Fruit fly (Drosophila melanogaster) whole organism, pupa: ENCODE results near the gene fid.

Experiments used
- CG4496 ChIP-seq: fragments of 200-800 bp; sonication (Bioruptor generic); IDR thresholded peaks from 3 replicates; pipeline ENCODE4 v1.3.6; 2022; ENCODE audit warnings: missing biosample characterization, missing genetic modification characterization
- CG8159 ChIP-seq: fragments of 200-800 bp; sonication (Bioruptor generic); optimal IDR thresholded peaks from 3 replicates; lab custom pipeline; 2018; ENCODE audit warnings: missing biosample characterization, mild to moderate bottlenecking, missing genetic modification characterization, moderate library complexity
- CG8301 ChIP-seq: fragments of 200-800 bp; sonication (Bioruptor generic); optimal IDR thresholded peaks from 2 replicates; lab custom pipeline; 2018; ENCODE audit warnings: missing biosample characterization, mild to moderate bottlenecking, missing genetic modification characterization
- D1 ChIP-seq: fragments of 200-800 bp; sonication (Bioruptor generic); optimal IDR thresholded peaks from 2 replicates; lab custom pipeline; 2018; ENCODE audit warnings: missing biosample characterization, mild to moderate bottlenecking, missing genetic modification characterization, moderate library complexity
- EcR ChIP-seq: fragments of 200-800 bp; sonication (Bioruptor generic); optimal IDR thresholded peaks from 3 replicates; lab custom pipeline; 2019; ENCODE audit warnings: missing biosample characterization, missing genetic modification characterization, mild to moderate bottlenecking, moderate library complexity, missing genetic modification reagents
- Ets98B ChIP-seq: fragments of 200-800 bp; sonication (Bioruptor generic); IDR thresholded peaks from 2 replicates; pipeline ENCODE4 v1.3.6; 2022; ENCODE audit warnings: missing biosample characterization, missing genetic modification characterization
- Snoo ChIP-seq: fragments of 200-800 bp; sonication (Bioruptor generic); optimal IDR thresholded peaks from 3 replicates; lab custom pipeline; 2017; ENCODE audit warnings: missing biosample characterization, mild to moderate bottlenecking, missing genetic modification characterization, inconsistent platforms
- fd96Ca ChIP-seq: fragments of 200-800 bp; sonication (Bioruptor generic); IDR thresholded peaks from 3 replicates; pipeline ENCODE4 v1.3.6; 2022; ENCODE audit warnings: missing biosample characterization, missing genetic modification characterization
- gl ChIP-seq: fragments of 200-800 bp; sonication (Bioruptor generic); optimal IDR thresholded peaks from 2 replicates; lab custom pipeline; 2018; ENCODE audit warnings: missing biosample characterization, mild to moderate bottlenecking, missing genetic modification characterization

DNA sequence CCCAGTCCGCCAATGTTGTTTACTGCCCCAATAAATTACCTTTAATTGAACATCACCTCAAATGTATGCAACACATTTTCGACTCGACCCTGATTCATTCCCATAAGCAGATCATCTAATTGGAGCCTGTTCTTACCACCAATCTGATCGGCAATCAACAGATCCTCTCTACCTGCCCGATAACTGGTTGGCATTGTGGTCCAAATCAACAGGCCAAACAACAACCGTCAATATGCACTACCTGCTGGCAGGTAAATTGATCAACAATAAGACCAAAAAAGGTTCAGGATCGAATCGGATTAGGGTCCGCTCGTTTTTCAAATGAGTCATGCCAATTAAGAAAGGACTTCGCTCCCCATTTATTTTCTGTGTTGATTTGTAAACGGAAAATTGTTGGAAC is 53.4 kb downstream of the fid start:
- TF ChIP-seq EcR (GFP tag; lab: Kevin White, UChicago) (no peak), Ets98B (no peak), gl (tag; lab: Kevin White, UChicago) (no peak), D1 (no peak), CG8301 (no peak), CG4496 (GFP tag; lab: Robert Waterston, UW) (no peak), Snoo (tag; lab: Kevin White, UChicago) (no peak), fd96Ca (GFP tag; lab: Robert Waterston, UW) (no peak), CG8159 (no peak)
